Worm (Caenorhabditis elegans): ENCODE data around the gene tbx-33.

tbx-33 gene

DNA sequence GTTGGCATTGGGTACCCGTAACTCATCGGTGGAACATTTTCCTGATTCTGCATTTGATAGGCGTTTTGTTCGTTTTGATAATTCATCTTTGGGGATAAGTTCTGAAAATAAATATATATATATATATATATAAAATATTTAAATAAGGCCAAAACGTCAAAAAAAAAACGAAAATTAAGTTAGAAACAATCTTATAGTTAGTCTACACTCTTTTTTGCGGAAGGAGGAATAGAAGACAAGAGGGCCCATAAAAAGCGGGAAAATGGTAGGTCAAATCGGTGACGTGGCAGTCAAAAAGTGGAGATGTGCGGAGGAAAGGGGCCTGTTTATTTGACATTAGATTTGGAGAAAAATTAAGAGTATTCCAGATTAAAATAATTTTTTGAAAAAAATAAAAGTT, at the start of gene tbx-33:
Gene tbx-33, minus strand, starts transcription at position 101 of the 400 bp plus-strand sequence.
- TF ChIP-seq W03F9.2 (tag; optimal IDR thresholded peaks at IDR 0.05) (no peak), dao-5 (tag; optimal IDR thresholded peaks at IDR 0.05) (no peak), him-1 (tag; optimal IDR thresholded peaks at IDR 0.05) (no peak)

DNA sequence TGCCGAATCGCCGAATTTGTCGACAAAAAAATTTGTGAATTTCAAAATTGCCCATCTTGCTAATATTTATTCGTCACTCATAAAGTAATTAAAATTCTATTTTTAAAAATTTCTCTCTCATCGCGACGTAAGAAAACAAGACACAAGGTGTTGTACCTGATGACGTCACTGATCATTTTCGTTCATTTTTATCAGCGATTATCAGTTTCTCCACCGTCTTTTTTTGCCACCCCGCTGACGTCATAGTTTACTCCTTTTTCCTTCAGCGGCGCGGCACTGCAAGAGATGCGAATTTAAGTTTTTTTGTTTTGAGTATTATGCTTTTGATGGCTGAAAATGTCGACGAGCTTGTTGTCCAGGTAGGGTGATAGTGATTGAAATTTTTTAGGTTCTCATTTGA, 48.1 kb upstream of the tbx-33 start:
- TF ChIP-seq W03F9.2 (tag; optimal IDR thresholded peaks at IDR 0.05), result no peak
- TF ChIP-seq dao-5 (tag; optimal IDR thresholded peaks at IDR 0.05), result no peak
- no peak for TF ChIP-seq him-1 (tag; optimal IDR thresholded peaks at IDR 0.05)

DNA sequence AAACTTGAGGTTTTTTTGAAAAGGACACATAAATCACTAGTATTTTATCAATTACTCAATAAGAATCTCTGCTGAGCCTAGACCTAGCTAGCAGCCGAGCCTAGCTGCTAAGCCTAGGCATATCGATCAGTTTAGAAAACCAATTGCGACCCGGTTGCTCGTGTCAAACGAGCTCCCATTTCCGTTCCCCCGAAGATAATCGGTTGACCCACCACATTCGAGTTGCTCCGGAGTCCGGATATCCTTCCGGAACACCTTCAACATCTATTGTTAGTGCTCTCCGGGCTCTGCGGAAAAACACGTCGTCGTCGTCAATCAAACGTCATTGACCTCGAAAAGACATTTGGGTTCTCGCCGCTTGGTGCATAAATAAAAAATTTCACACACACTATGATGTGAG, 47.1 kb upstream of the tbx-33 start:
- TF ChIP-seq him-1 (tag; optimal IDR thresholded peaks at IDR 0.05), result no peak
- no peak for TF ChIP-seq dao-5 (tag; optimal IDR thresholded peaks at IDR 0.05)
- no peak for TF ChIP-seq W03F9.2 (tag; optimal IDR thresholded peaks at IDR 0.05)

DNA sequence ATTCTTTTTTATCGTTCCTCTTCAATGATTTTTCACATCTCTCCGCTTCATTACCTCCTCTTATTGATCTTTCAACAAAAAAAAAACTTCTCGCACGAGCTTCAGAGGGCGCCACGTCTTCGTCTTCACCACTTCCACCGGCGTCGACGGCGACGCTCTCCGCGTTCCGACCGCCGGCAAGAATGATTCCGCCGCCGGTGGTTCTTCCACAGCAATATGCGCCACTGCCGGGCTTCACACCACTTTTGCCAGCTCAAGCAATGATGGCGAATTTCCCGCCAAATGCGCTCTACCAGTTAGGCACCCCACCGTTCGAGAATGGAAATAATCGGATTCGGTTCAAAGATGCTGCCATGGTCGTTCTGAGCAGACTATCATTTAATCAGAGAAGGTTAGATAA, 46.4 kb upstream of the tbx-33 start:
- TF ChIP-seq him-1 (tag; optimal IDR thresholded peaks at IDR 0.05), result no peak
- no peak for TF ChIP-seq W03F9.2 (tag; optimal IDR thresholded peaks at IDR 0.05)
- TF ChIP-seq dao-5 (tag; optimal IDR thresholded peaks at IDR 0.05), result no peak

DNA sequence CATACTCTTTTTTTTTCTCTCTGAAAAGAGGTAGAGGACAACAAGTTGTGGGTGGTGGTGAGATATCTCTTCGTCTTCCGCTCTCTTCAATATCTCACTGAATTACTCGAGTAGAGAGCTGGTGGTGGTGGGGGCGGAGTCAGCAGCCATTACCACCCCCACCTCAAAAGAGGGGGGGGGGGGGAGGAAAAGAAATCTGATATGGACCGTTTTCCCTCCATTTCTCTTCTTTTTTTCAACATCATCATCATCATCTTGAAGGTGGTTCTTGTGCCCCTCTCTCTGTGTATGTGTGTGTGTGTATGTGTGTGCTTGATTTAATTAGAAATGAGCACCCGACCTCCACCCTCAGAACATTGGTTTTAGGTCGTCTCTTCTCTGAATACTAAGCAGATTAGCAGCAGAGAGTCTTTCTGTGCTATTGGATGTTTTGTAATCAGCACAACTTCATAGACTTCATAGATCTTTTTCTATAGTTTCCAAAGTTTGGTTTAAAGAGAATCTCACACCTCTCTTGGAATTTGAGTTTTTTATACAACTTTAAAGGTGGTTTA, 44.9 kb upstream of the tbx-33 start:
- TF ChIP-seq W03F9.2 (tag; optimal IDR thresholded peaks at IDR 0.05), result no peak
- no peak for TF ChIP-seq dao-5 (tag; optimal IDR thresholded peaks at IDR 0.05)
- no peak for TF ChIP-seq him-1 (tag; optimal IDR thresholded peaks at IDR 0.05)

DNA sequence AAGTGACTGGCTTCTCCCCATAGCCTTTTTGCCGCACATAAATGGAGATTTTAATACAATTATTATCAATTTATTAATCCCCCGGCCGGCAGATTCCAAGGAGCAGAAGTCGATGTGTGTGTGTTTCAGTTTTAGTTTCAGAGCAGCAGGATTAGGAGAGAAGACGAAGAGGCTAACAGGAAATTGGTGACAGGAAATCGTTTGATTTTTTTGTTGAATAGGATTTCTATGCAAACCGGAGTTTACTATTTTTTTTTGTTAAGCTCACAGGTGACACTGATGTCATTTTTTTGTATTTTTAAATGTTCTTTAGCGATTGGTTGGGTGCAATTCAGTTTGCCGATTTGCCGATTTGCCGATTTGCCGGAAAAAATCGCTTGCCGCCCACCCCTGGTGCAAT, 43.9 kb upstream of the tbx-33 start:
- no peak for TF ChIP-seq him-1 (tag; optimal IDR thresholded peaks at IDR 0.05)
- no peak for TF ChIP-seq W03F9.2 (tag; optimal IDR thresholded peaks at IDR 0.05)
- no peak for TF ChIP-seq dao-5 (tag; optimal IDR thresholded peaks at IDR 0.05)

DNA sequence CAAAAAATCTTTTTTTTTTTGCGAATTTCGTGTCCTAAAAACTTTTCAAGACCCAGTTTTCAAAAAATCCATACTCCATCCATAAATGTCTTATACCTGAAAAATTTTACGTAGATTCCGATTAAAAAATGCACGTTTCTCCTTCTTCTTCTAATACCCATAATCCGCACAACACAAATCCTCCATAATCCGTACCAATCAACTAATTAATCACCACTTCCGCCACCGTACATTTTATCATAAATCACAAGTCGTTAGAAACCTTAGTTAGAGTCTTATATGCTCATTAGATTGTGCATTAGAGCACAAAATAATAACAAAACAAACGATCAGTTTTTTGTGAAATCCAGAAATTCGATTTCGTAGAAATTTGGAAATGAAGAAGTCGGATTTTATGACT, 32.4 kb upstream of the tbx-33 start:
- TF ChIP-seq him-1 (tag; optimal IDR thresholded peaks at IDR 0.05) (no peak), W03F9.2 (tag; optimal IDR thresholded peaks at IDR 0.05) (no peak), dao-5 (tag; optimal IDR thresholded peaks at IDR 0.05) (no peak)

DNA sequence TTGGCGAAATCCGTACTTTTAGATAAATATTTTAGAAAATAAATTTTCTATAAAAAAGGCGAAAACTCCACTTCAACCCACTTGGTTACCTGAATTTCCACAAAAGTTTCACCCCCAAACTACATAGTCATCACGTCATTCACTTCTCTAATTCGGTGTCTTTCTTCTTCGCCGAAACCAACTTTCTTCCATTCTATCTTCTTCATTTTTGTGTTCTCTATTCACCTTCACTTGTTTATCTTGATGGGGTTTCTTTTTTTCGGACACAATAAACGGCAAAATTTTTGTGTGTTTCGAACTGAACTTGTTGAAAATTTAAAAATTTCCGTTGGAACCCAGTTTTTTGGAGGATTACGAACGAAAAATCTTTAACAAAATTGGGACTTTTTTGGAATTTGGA, 30.2 kb upstream of the tbx-33 start:
- TF ChIP-seq W03F9.2 (tag; optimal IDR thresholded peaks at IDR 0.05), result no peak
- no peak for TF ChIP-seq dao-5 (tag; optimal IDR thresholded peaks at IDR 0.05)
- TF ChIP-seq him-1 (tag; optimal IDR thresholded peaks at IDR 0.05), result no peak

DNA sequence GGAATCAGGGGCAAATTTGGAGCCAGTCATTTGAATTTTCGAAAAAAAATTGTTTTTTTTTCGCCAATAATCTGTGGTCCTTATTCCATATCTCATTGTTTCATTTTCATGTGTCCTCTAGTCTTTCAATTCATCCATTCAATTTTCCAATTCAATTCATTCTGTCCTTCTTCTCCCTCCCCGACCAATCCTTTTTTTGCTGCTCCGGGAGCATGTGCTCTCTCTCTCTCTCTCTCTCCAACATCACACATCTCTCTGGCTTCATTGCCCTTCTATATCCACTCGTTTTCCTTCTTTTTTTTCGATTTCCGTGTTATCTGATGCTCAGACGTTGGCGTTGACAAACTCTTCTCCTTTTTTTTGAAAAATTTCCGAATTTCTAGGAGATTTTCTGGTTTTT, 26.8 kb upstream of the tbx-33 start:
- no peak for TF ChIP-seq dao-5 (tag; optimal IDR thresholded peaks at IDR 0.05)
- no peak for TF ChIP-seq W03F9.2 (tag; optimal IDR thresholded peaks at IDR 0.05)
- TF ChIP-seq him-1 (tag; optimal IDR thresholded peaks at IDR 0.05), result no peak

DNA sequence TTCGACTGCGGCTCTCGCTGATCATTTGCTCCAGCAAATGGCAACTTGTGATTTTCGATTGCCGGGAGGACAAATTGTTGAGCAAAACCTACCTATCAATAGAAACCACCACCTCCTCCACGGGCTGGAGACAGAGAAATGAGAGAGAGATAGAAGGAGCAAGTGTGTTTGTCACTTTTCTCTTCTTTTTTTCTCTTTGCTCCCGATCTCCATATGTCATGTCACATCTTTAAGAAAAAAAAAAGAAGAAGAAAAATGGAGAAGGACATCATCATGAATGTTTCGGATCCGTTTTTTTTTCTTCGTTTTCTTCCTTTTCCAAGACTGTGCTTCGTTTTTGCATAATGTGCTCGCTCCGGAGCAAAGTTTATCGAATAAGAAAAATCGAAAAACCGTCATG, 24.1 kb upstream of the tbx-33 start:
- TF ChIP-seq W03F9.2 (tag; optimal IDR thresholded peaks at IDR 0.05), result no peak
- no peak for TF ChIP-seq dao-5 (tag; optimal IDR thresholded peaks at IDR 0.05)
- no peak for TF ChIP-seq him-1 (tag; optimal IDR thresholded peaks at IDR 0.05)

DNA sequence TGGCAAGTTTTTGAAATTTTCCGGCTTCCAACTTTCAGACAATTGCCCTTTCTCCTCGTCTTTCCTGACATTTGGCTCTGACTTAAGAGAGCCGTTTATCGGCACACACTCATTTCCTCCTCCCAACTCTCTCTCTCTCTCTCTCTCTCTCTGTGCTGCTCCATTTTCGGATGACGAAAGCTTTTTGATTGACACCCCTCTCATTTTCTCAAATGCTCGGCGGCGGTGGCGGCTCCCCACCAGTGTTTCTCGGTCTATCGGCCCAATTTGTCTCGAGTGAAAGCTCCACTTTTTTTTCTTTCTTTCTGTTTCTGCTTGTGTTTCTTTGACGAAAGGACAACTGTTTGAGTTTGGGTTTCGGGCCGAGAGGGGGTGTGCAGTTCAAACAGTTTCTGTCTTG, 23.2 kb upstream of the tbx-33 start:
- TF ChIP-seq dao-5 (tag; optimal IDR thresholded peaks at IDR 0.05) (no peak), him-1 (tag; optimal IDR thresholded peaks at IDR 0.05) (no peak), W03F9.2 (tag; optimal IDR thresholded peaks at IDR 0.05) (no peak)

DNA sequence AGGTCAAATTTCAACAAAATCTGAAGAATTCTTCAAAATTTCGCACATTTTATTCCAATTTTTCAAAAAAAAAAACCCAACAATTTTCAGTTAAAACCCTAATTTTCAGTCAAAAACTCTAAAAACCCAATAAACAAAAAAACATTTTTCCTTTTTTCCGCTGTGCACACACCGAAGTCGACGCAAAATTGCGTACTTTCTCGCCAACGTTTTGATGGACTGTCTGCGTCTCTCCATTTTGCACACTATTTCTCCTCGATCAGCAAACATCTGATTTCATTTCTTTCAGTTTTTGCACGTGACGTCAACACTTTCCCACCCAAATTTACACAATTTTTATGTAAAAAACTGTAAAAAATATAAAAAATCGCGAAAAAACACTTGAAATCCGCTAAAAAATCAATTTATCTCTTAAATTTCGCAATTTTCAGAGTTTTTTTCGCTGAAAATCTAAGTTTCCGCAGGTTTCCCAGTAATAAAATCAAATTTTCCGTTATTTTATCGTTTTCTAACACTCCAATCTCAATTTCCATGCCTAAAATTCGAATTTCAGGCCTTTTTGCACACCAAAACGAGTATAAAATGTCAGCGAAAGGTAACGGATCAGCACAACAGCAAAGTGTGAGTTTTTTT, 20.7 kb upstream of the tbx-33 start, which contains the start of gene crh-1:
Gene crh-1, plus strand, starts transcription at position 583 of the 633 bp plus-strand sequence.
- no peak for TF ChIP-seq dao-5 (tag; optimal IDR thresholded peaks at IDR 0.05)
- peak; percentile 83 for TF ChIP-seq W03F9.2 (tag; optimal IDR thresholded peaks at IDR 0.05)
- peak; percentile 33 for TF ChIP-seq him-1 (tag; optimal IDR thresholded peaks at IDR 0.05)

DNA sequence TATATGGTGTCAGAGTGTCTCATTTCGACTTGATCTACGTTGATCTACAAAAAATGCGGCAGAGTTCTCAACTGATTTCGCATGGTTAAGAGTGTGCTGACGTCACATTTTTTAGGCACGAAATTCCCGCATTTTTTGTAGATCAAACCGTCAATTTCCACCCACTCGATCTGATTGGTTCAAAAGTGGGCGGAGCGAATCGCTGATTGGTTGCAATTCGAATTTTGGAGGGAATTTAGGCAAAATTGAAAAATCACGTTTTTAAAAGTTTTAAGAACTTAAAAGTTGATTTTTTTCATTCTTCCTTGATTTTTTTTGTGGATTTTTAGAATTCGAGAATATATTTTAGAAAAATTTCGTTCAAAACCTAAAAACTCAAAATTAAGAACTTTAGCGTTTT, 19.7 kb upstream of the tbx-33 start:
- TF ChIP-seq W03F9.2 (tag; optimal IDR thresholded peaks at IDR 0.05) (no peak), dao-5 (tag; optimal IDR thresholded peaks at IDR 0.05) (no peak), him-1 (tag; optimal IDR thresholded peaks at IDR 0.05) (no peak)

DNA sequence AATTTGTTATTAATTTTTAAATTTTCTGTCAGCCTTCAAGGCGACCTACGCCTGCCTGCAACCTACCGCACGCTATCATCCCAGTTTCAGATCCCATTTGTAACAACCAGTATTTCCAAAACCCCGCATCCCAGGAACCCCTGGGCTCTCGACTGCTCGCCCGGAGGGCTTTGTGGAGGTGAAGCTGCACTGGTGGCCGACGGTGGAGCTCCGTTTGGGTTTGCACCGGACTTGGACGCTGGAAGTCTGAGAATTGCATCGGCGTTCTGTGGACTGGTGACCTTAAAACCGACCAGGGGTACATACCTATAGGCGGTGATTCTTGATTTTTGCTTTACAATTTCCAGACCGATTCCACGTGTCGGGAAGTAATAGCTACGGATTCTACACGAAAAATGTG, 14.8 kb upstream of the tbx-33 start:
- no peak for TF ChIP-seq dao-5 (tag; optimal IDR thresholded peaks at IDR 0.05)
- no peak for TF ChIP-seq W03F9.2 (tag; optimal IDR thresholded peaks at IDR 0.05)
- TF ChIP-seq him-1 (tag; optimal IDR thresholded peaks at IDR 0.05), result no peak

DNA sequence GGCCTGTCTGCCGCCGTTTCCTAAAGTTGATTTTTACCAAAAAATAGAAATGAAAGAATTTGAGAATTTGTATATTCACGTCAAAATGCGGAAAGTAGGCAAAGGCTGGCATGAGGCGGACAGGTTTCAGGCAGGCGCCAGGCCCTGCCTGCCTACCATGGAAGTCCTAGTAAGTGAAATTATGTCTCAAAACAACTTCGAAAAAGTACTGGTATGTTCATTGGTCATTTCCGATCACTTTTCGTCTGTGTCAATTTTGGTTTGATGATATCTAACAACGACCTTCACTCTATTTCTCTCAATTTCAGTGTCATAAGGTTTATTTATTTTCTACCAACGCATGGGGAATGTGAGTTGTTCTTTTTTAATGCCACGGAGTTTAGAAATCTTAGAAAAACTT, 13.5 kb upstream of the tbx-33 start, which contains the start of gene faah-6:
Gene faah-6, plus strand, starts transcription at position 301 of the 400 bp plus-strand sequence.
- TF ChIP-seq W03F9.2 (tag; optimal IDR thresholded peaks at IDR 0.05), result no peak
- TF ChIP-seq him-1 (tag; optimal IDR thresholded peaks at IDR 0.05), result no peak
- no peak for TF ChIP-seq dao-5 (tag; optimal IDR thresholded peaks at IDR 0.05)
